Worm (Caenorhabditis elegans) whole organism, mixed stage, embryonic: ENCODE measurements around the gene vps-54.

Experiments used
- bed-3 ChIP-seq: fragments of 200-800 bp; sonication (Bioruptor generic); optimal IDR thresholded peaks from 3 replicates; lab custom pipeline; 2018; ENCODE audit warnings: mild to moderate bottlenecking, missing genetic modification characterization, moderate library complexity, missing compliant biosample characterization
- mep-1 ChIP-seq: fragments of 150-350 bp; optimal IDR thresholded peaks from 2 replicates; lab custom pipeline; 2017; ENCODE audit warnings: missing biosample characterization, missing genetic modification reagents, missing genetic modification characterization, inconsistent platforms
- nhr-28 ChIP-seq: fragments of 150-350 bp; optimal IDR thresholded peaks from 2 replicates; lab custom pipeline; 2014; ENCODE audit warnings: missing biosample characterization, missing genetic modification characterization

- TF ChIP-seq nhr-28 (no peak), mep-1 (tag; lab: Kevin White, UChicago) (no peak), bed-3 (no peak)
Observed at ce11 chrV:10529600-10529999, 46.6 kb downstream of the vps-54 start.
